Fruit fly (Drosophila melanogaster): ENCODE measurements around the gene CG8997.

- TF ChIP-seq CTCF (optimal IDR thresholded peaks at IDR 0.05), result no peak
- TF ChIP-seq CG8478 (optimal IDR thresholded peaks at IDR 0.05), result no peak
Measured at dm6 chr2L:13807097-13807496, 38.0 kb downstream of the CG8997 start.
